Worm (Caenorhabditis elegans) whole organism, midembryonic: ENCODE data around the gene rol-6.

Source experiments
- flt-1 ChIP-seq: fragments of 200-800 bp; sonication (Bioruptor generic); IDR thresholded peaks from 2 replicates; pipeline ENCODE4 v1.3.6; 2022; ENCODE audit warnings: missing genetic modification characterization, missing compliant biosample characterization
- tab-1 ChIP-seq: fragments of 200-800 bp; sonication (Bioruptor generic); IDR thresholded peaks from 2 replicates; pipeline ENCODE4 v1.3.6; 2022; ENCODE audit warnings: missing genetic modification characterization, missing compliant biosample characterization
- ztf-29 ChIP-seq: fragments of 200-800 bp; sonication (Bioruptor generic); IDR thresholded peaks from 2 replicates; pipeline ENCODE4 v1.3.6; 2022; ENCODE audit warnings: missing genetic modification reagents, missing genetic modification characterization, missing compliant biosample characterization

DNA sequence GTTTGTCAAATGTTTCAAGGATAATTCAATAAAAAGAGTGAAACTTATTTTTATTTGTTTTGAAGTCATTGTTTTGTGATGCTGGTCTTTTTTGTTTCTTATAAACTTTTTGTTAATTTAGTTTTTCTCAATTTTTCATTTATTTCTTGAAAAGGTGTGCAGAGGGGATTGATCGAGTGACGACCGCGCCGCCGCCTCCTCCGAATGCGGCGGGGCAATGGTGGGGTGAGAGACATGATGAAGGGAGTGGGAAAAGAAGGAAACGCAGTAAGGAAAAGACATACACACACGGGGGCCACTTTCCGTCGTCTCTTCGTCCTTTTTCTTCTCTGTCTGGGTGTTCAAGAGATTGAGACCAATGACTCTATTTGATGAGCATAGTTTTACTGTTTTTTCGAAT, 36.5 kb downstream of the rol-6 start:
- TF ChIP-seq flt-1 (no peak), tab-1 (GFP tag; lab: Robert Waterston, UW) (no peak), ztf-29 (GFP tag; lab: Robert Waterston, UW) (no peak)
